Worm (Caenorhabditis elegans) whole organism, early embryonic: ENCODE results near the gene T23F11.4.

Experiments
- F13C5.2 ChIP-seq: sonication (generic microtip); optimal IDR thresholded peaks from 2 replicates; lab custom pipeline; 2017; ENCODE audit warnings: mild to moderate bottlenecking, missing genetic modification characterization, inconsistent platforms, missing compliant biosample characterization
- ama-1 ChIP-seq: fragments of 150-350 bp; optimal IDR thresholded peaks from 2 replicates; lab custom pipeline; 2014
- ceh-13 ChIP-seq: fragments of 200-800 bp; sonication (Bioruptor generic); optimal IDR thresholded peaks from 2 replicates; lab custom pipeline; 2018; ENCODE audit warnings: mild to moderate bottlenecking, missing genetic modification characterization, missing compliant biosample characterization
- ceh-36 ChIP-seq: sonication (generic microtip); optimal IDR thresholded peaks from 2 replicates; lab custom pipeline; 2016; ENCODE audit warnings: missing genetic modification characterization, inconsistent platforms, missing compliant biosample characterization
- ets-7 ChIP-seq: sonication (generic microtip); optimal IDR thresholded peaks from 2 replicates; lab custom pipeline; 2016; ENCODE audit warnings: missing genotype, missing genetic modification characterization, missing compliant biosample characterization
- hnd-1 ChIP-seq: sonication (generic microtip); optimal IDR thresholded peaks from 2 replicates; lab custom pipeline; 2016; ENCODE audit warnings: missing genetic modification characterization, missing compliant biosample characterization
- pes-1 ChIP-seq: fragments of 200-800 bp; sonication (Bioruptor generic); IDR thresholded peaks from 2 replicates; pipeline ENCODE4 v1.3.6; 2022; ENCODE audit warnings: missing genetic modification reagents, missing genetic modification characterization, missing compliant biosample characterization
- tbx-11 ChIP-seq: fragments of 200-800 bp; sonication (Bioruptor generic); IDR thresholded peaks from 2 replicates; pipeline ENCODE4 v1.3.6; 2022; ENCODE audit warnings: missing genetic modification characterization, missing compliant biosample characterization
- tra-4 ChIP-seq: sonication (generic microtip); optimal IDR thresholded peaks from 2 replicates; lab custom pipeline; 2017; ENCODE audit warnings: missing genetic modification characterization, missing compliant biosample characterization

DNA sequence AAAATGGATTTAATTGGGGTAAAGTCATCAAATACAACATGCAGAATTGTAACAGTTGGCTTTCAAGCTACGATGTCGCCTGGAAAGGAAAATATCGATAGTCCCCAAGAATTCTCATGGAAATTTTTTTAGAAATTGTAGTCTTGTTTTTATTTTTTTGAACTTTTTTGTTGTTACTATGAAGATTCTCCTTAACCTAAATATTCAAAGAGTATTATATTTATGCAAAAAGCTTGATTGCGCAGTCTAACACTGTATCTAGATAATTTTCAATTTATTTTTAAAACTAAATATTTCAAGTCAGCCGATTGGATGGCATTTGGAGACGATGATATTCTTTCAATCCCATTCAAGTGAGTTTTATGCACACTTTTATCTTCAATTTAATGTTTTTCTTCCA is 40.0 kb upstream of the T23F11.4 start, which contains the start of gene pgap-2:
- TF ChIP-seq hnd-1 (tag; lab: Kevin White, UChicago) (no peak), pes-1 (GFP tag; lab: Robert Waterston, UW) (no peak), tra-4 (no peak), ama-1 (lab: Kevin White, UChicago) (no peak), ceh-13 (no peak), ceh-36 (tag; lab: Kevin White, UChicago) (no peak), tbx-11 (GFP tag; lab: Robert Waterston, UW) (no peak), F13C5.2 (tag; lab: Kevin White, UChicago) (no peak), ets-7 (no peak)
